Worm (Caenorhabditis elegans) whole organism, late embryonic: ENCODE results near the gene msi-1.

ENCODE experiments used
- C08G9.2 ChIP-seq: sonication (generic microtip); optimal IDR thresholded peaks from 2 replicates; lab custom pipeline; 2016; ENCODE audit warnings: mild to moderate bottlenecking, missing genetic modification characterization, moderate library complexity, missing compliant biosample characterization
- C38D4.7 ChIP-seq: fragments of 200-800 bp; sonication (Bioruptor generic); optimal IDR thresholded peaks from 2 replicates; lab custom pipeline; 2018; ENCODE audit warnings: mild to moderate bottlenecking, missing genetic modification characterization, moderate library complexity, missing compliant biosample characterization
- T23F11.4 ChIP-seq: fragments of 200-800 bp; sonication (Bioruptor generic); optimal IDR thresholded peaks from 2 replicates; lab custom pipeline; 2018; ENCODE audit warnings: mild to moderate bottlenecking, missing genetic modification characterization, missing compliant biosample characterization
- Y22D7AL.16 ChIP-seq: sonication (generic microtip); optimal IDR thresholded peaks from 2 replicates; lab custom pipeline; 2016; ENCODE audit warnings: missing genetic modification characterization, missing compliant biosample characterization
- ama-1 ChIP-seq: fragments of 150-350 bp; optimal IDR thresholded peaks from 2 replicates; lab custom pipeline; 2014
- ceh-14 ChIP-seq: sonication (generic microtip); optimal IDR thresholded peaks from 2 replicates; lab custom pipeline; 2016; ENCODE audit warnings: missing genotype, missing genetic modification characterization, missing compliant biosample characterization
- ceh-19 ChIP-seq: fragments of 200-800 bp; sonication (Bioruptor generic); optimal IDR thresholded peaks from 2 replicates; lab custom pipeline; 2018; ENCODE audit warnings: mild to moderate bottlenecking, missing genetic modification characterization, missing compliant biosample characterization
- ceh-2 ChIP-seq: sonication (generic microtip); optimal IDR thresholded peaks from 2 replicates; lab custom pipeline; 2016; ENCODE audit warnings: missing genotype, missing genetic modification characterization, missing compliant biosample characterization
- ceh-24 ChIP-seq: sonication (generic microtip); optimal IDR thresholded peaks from 2 replicates; lab custom pipeline; 2016; ENCODE audit warnings: mild to moderate bottlenecking, missing genetic modification characterization, missing compliant biosample characterization
- ceh-9 ChIP-seq: sonication (generic microtip); optimal IDR thresholded peaks from 2 replicates; lab custom pipeline; 2016; ENCODE audit warnings: mild to moderate bottlenecking, missing genetic modification characterization, inconsistent platforms, missing compliant biosample characterization
- dmd-4 ChIP-seq: sonication (generic microtip); optimal IDR thresholded peaks from 2 replicates; lab custom pipeline; 2016; ENCODE audit warnings: borderline replicate concordance, missing genetic modification characterization, missing compliant biosample characterization
- dve-1 ChIP-seq: sonication (generic microtip); optimal IDR thresholded peaks from 2 replicates; lab custom pipeline; 2017; ENCODE audit warnings: antibody characterized with exemption, mild to moderate bottlenecking, missing genetic modification characterization, missing compliant biosample characterization
- elt-2 ChIP-seq: sonication (generic microtip); optimal IDR thresholded peaks from 2 replicates; lab custom pipeline; 2016; ENCODE audit warnings: missing genetic modification reagents, missing genetic modification characterization, missing compliant biosample characterization
- elt-4 ChIP-seq: sonication (generic microtip); optimal IDR thresholded peaks from 2 replicates; lab custom pipeline; 2016; ENCODE audit warnings: missing genetic modification characterization, missing compliant biosample characterization
- ets-4 ChIP-seq: sonication (generic microtip); optimal IDR thresholded peaks from 2 replicates; lab custom pipeline; 2016; ENCODE audit warnings: missing genetic modification characterization, missing compliant biosample characterization
- eyg-1 ChIP-seq: sonication (generic microtip); optimal IDR thresholded peaks from 2 replicates; lab custom pipeline; 2016; ENCODE audit warnings: missing genotype, missing genetic modification characterization, missing compliant biosample characterization
- fax-1 ChIP-seq: sonication (generic microtip); optimal IDR thresholded peaks from 2 replicates; lab custom pipeline; 2016; ENCODE audit warnings: missing genotype, missing genetic modification characterization, missing compliant biosample characterization
- hlh-30 ChIP-seq: sonication (generic microtip); optimal IDR thresholded peaks from 2 replicates; lab custom pipeline; 2017; ENCODE audit warnings: antibody characterized with exemption, missing genetic modification characterization, missing compliant biosample characterization; ENCODE audit not compliant: insufficient read depth
- hlh-6 ChIP-seq: sonication (generic microtip); optimal IDR thresholded peaks from 2 replicates; lab custom pipeline; 2016; ENCODE audit warnings: missing genotype, missing genetic modification characterization, missing compliant biosample characterization
- hlh-8 ChIP-seq: sonication (generic microtip); optimal IDR thresholded peaks from 2 replicates; lab custom pipeline; 2016; ENCODE audit warnings: missing genotype, missing genetic modification characterization, missing compliant biosample characterization
- lim-6 ChIP-seq: sonication (generic microtip); optimal IDR thresholded peaks from 2 replicates; lab custom pipeline; 2016; ENCODE audit warnings: missing genetic modification characterization, missing compliant biosample characterization
- lin-11 ChIP-seq: fragments of 200-800 bp; sonication (Bioruptor generic); optimal IDR thresholded peaks from 2 replicates; lab custom pipeline; 2018; ENCODE audit warnings: mild to moderate bottlenecking, missing genetic modification characterization, missing compliant biosample characterization
- mec-3 ChIP-seq: sonication (generic microtip); optimal IDR thresholded peaks from 2 replicates; lab custom pipeline; 2016; ENCODE audit warnings: borderline replicate concordance, missing genetic modification characterization, missing compliant biosample characterization
- nhr-11 ChIP-seq: fragments of 150-350 bp; optimal IDR thresholded peaks from 2 replicates; lab custom pipeline; 2014; ENCODE audit warnings: missing biosample characterization, missing genetic modification characterization
- pag-3 ChIP-seq: sonication (generic microtip); optimal IDR thresholded peaks from 2 replicates; lab custom pipeline; 2016; ENCODE audit warnings: missing compliant biosample characterization, missing genetic modification characterization, borderline replicate concordance
- pha-2 ChIP-seq: sonication (generic microtip); optimal IDR thresholded peaks from 2 replicates; lab custom pipeline; 2017; ENCODE audit warnings: mild to moderate bottlenecking, missing genetic modification characterization, missing compliant biosample characterization
- pqm-1 ChIP-seq: sonication (generic microtip); optimal IDR thresholded peaks from 2 replicates; lab custom pipeline; 2016; ENCODE audit warnings: missing genetic modification characterization, missing compliant biosample characterization
- pros-1 ChIP-seq: fragments of 150-350 bp; optimal IDR thresholded peaks from 2 replicates; lab custom pipeline; 2014; ENCODE audit warnings: missing biosample characterization, missing genetic modification reagents, missing genetic modification characterization
- ref-2 ChIP-seq: sonication (generic microtip); optimal IDR thresholded peaks from 2 replicates; lab custom pipeline; 2016; ENCODE audit warnings: missing genetic modification characterization, missing compliant biosample characterization
- rnt-1 ChIP-seq: sonication (generic microtip); optimal IDR thresholded peaks from 2 replicates; lab custom pipeline; 2016; ENCODE audit warnings: missing genetic modification characterization, missing compliant biosample characterization
- syd-9 ChIP-seq: sonication (generic microtip); optimal IDR thresholded peaks from 2 replicates; lab custom pipeline; 2016; ENCODE audit warnings: mild to moderate bottlenecking, missing genetic modification characterization, moderate library complexity, missing compliant biosample characterization
- tbx-2 ChIP-seq: sonication (generic microtip); optimal IDR thresholded peaks from 2 replicates; lab custom pipeline; 2016; ENCODE audit warnings: missing genetic modification characterization, missing compliant biosample characterization
- tbx-7 ChIP-seq: sonication (generic microtip); optimal IDR thresholded peaks from 2 replicates; lab custom pipeline; 2016; ENCODE audit warnings: missing genotype, missing genetic modification characterization, missing compliant biosample characterization
- ttx-3 ChIP-seq: sonication (generic microtip); optimal IDR thresholded peaks from 2 replicates; lab custom pipeline; 2016; ENCODE audit warnings: missing genetic modification reagents, missing genetic modification characterization, missing compliant biosample characterization
- unc-42 ChIP-seq: sonication (generic microtip); optimal IDR thresholded peaks from 2 replicates; lab custom pipeline; 2016; ENCODE audit warnings: missing genotype, missing genetic modification characterization, missing compliant biosample characterization
- unc-86 ChIP-seq: sonication (generic microtip); optimal IDR thresholded peaks from 2 replicates; lab custom pipeline; 2016; ENCODE audit warnings: missing genetic modification characterization, missing compliant biosample characterization
- zip-5 ChIP-seq: sonication (generic microtip); optimal IDR thresholded peaks from 2 replicates; lab custom pipeline; 2016; ENCODE audit warnings: missing genetic modification characterization, missing compliant biosample characterization
- ztf-16 ChIP-seq: sonication (generic microtip); optimal IDR thresholded peaks from 2 replicates; lab custom pipeline; 2017; ENCODE audit warnings: missing genetic modification characterization, missing compliant biosample characterization

Gene msi-1

ce11 chrIII:3956293-3956692 lies 19.9 kb downstream of the msi-1 start, which contains the start of gene F37A8.5:
TSS of gene F37A8.5 (plus strand) at chrIII:3956624.
- TF ChIP-seq unc-42 (peak; percentile 65), hlh-30 (tag; lab: Kevin White, UChicago) (no peak), rnt-1 (tag; lab: Kevin White, UChicago) (no peak)

ce11 chrIII:3955674-3956073 lies 20.5 kb downstream of the msi-1 start:
- TF ChIP-seq lim-6 (tag; lab: Kevin White, UChicago) (no peak), dmd-4 (tag; lab: Kevin White, UChicago) (no peak), pha-2 (tag; lab: Kevin White, UChicago) (no peak), syd-9 (tag; lab: Kevin White, UChicago) (no peak), ama-1 (no peak), unc-42 (no peak), eyg-1 (tag; lab: Kevin White, UChicago) (no peak), Y22D7AL.16 (tag; lab: Kevin White, UChicago) (no peak), ceh-14 (tag; lab: Kevin White, UChicago) (no peak), elt-4 (no peak), tbx-7 (no peak), pqm-1 (no peak), ets-4 (tag; lab: Kevin White, UChicago) (no peak), tbx-2 (tag; lab: Kevin White, UChicago) (no peak), hlh-6 (no peak), pag-3 (tag; lab: Kevin White, UChicago) (no peak), ztf-16 (tag; lab: Kevin White, UChicago) (no peak), T23F11.4 (GFP tag; lab: Kevin White, UChicago) (no peak), mec-3 (tag; lab: Kevin White, UChicago) (no peak)

- TF ChIP-seq ceh-2 (tag; lab: Kevin White, UChicago) (no peak), pros-1 (tag; lab: Kevin White, UChicago) (no peak), nhr-11 (tag; lab: Kevin White, UChicago) (no peak), hlh-8 (tag; lab: Kevin White, UChicago) (no peak), fax-1 (tag; lab: Kevin White, UChicago) (no peak), ceh-24 (tag; lab: Kevin White, UChicago) (no peak), zip-5 (tag; lab: Kevin White, UChicago) (no peak), dve-1 (no peak), ama-1 (no peak), unc-42 (no peak), unc-86 (tag; lab: Kevin White, UChicago) (no peak), C08G9.2 (tag; lab: Kevin White, UChicago) (no peak), elt-2 (no peak), ref-2 (tag; lab: Kevin White, UChicago) (no peak), ttx-3 (tag; lab: Kevin White, UChicago) (no peak), lin-11 (tag; lab: Kevin White, UChicago) (no peak), C38D4.7 (no peak), ceh-9 (tag; lab: Kevin White, UChicago) (no peak)
Observed at ce11 chrIII:3954828-3955227, 21.4 kb downstream of the msi-1 start.

ce11 chrIII:3954220-3954619 lies 22.0 kb downstream of the msi-1 start:
- TF ChIP-seq ceh-19 (no peak), hlh-30 (tag; lab: Kevin White, UChicago) (peak; percentile 50)
